Fruit fly (Drosophila melanogaster) whole organism, embryonic: ENCODE data around the gene Nos.

Experiments used
- CG11695 ChIP-seq: fragments of 200-800 bp; sonication (Bioruptor generic); IDR thresholded peaks from 3 replicates; pipeline ENCODE4 v1.3.6; 2022; ENCODE audit warnings: missing biosample characterization, missing genetic modification characterization
- CG15269 ChIP-seq: fragments of 200-800 bp; sonication (Bioruptor generic); optimal IDR thresholded peaks from 2 replicates; lab custom pipeline; 2018; ENCODE audit warnings: missing biosample characterization, mild to moderate bottlenecking, missing genetic modification characterization, moderate library complexity
- CG32767 ChIP-seq: fragments of 200-800 bp; sonication (Bioruptor generic); IDR thresholded peaks from 2 replicates; pipeline ENCODE4 v1.3.6; 2022; ENCODE audit warnings: missing biosample characterization, missing genetic modification characterization
- gsb-n ChIP-seq: fragments of 200-800 bp; sonication (Bioruptor generic); optimal IDR thresholded peaks from 3 replicates; lab custom pipeline; 2018; ENCODE audit warnings: missing biosample characterization, mild to moderate bottlenecking, missing genetic modification characterization
- ro ChIP-seq: fragments of 200-800 bp; sonication (Bioruptor generic); IDR thresholded peaks from 2 replicates; pipeline ENCODE4 v1.3.6; 2022; ENCODE audit warnings: missing biosample characterization, missing genetic modification characterization

DNA sequence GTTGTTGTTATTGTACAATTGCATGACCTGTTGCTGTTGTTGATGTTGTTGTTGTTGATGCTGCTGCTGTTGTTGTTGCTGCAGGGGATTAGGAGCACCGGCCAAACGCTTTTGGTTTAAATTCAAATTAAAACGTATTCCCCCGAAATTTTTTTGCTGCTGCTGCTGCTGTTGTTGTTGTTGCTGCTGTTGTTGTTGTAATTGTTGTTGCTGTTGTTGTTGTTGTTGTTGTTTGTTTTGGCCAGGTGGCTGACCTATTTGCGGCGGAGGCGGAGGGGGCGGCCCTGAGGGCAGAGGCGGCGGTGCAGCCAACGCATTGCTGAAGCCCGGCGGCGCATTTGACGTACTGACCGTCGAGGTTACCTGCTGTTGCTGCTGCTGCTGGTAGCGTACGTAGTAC, 4.3 kb upstream of the Nos start:
- no peak for TF ChIP-seq CG32767
- TF ChIP-seq gsb-n (tag; lab: Kevin White, UChicago) = no peak
- TF ChIP-seq CG11695 (GFP tag; lab: Robert Waterston, UW) = no peak
- no peak for TF ChIP-seq CG15269 (tag; lab: Kevin White, UChicago)
- no peak for TF ChIP-seq ro (GFP tag; lab: Robert Waterston, UW)
